Fruit fly (Drosophila melanogaster): ENCODE measurements around the gene mtSSB.
A peak's percentile ranks its signal among the peaks of the same experiment; 100 is the strongest.

Gene mtSSB

DNA sequence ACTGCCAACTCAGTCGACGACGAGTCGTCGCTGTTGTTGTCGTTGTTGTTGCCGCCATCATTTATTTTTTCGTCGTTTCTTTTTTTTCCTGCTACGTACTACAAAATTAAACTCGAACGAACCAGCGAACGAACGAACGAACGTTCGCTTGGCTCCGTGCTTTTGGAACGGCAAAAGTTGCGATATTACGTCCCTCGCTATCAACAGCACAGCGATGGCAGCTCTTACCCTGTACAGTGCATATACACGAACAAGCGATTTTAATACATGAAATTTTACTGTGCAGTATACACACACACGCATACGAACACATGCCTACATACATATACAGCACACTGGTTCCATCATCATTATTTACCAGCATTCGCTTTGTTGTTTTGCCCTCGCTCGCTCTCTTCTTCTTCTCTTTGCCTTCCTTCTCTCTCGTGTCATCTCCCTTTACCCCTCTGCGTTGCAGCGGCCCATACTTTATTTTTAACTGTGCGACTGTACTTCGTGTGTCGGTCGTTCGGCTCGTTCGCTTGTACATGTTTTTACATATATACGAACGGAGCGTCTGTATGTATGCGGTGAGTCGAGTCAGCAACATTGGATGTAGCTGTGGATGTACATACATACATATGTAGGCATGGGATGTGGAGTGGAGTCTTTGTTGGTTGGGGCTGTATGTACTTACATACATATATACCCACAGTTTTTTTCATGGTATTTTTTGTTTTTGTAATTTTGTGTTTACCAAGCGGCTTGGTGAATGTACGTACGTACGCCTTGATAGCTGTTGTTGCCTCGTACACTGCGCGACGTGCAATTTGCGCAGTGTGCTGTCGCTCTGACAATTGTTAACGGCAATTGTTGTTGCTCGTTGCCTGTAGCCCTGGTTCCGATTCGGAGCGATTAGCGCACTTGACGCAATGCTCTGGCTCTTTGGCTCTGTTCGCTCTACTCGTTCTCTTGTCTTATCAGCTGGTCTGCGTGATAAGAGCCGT lies 45.1 kb upstream of the mtSSB start (continued):
- TF ChIP-seq CG3838 (GFP tag; optimal IDR thresholded peaks at IDR 0.05) = peak; percentile 33

DNA sequence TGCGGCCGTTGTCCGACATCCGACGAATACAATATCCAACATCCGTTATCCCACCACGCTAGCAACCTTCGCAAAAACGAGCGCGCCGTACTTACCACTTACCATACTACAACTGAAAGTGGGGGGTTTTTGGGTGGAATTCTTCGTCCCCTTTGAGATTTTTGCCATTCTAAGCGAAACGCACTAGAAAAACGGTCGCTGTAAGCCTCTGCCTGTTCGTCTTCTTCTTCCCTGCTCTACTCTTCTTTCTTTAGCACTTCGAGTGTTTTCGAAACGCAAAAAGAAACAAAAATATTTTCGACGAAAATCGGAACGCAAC lies 44.4 kb upstream of the mtSSB start:
- TF ChIP-seq bcd (GFP tag; optimal IDR thresholded peaks at IDR 0.05) (peak; percentile 14), gfzf (GFP tag; optimal IDR thresholded peaks at IDR 0.05) (peak; percentile 31), otp (GFP tag; IDR thresholded peaks at IDR 0.05) (no peak), CG2678 (tag; optimal IDR thresholded peaks at IDR 0.05) (peak; percentile 8), gem (tag; optimal IDR thresholded peaks at IDR 0.05) (no peak), stwl (tag; optimal IDR thresholded peaks at IDR 0.05) (peak; percentile 84), CG32772 (GFP tag; IDR thresholded peaks at IDR 0.05) (no peak), nmo (GFP tag; optimal IDR thresholded peaks at IDR 0.05) (no peak), BEAF-32 (GFP tag; optimal IDR thresholded peaks at IDR 0.05) (no peak), bab2 (GFP tag; optimal IDR thresholded peaks at IDR 0.05) (no peak), pros (GFP tag; optimal IDR thresholded peaks at IDR 0.05) (no peak), sc (optimal IDR thresholded peaks at IDR 0.05) (no peak), sc (GFP tag; optimal IDR thresholded peaks at IDR 0.05) (no peak), CG8388 (GFP tag; optimal IDR thresholded peaks at IDR 0.05) (no peak), Kr (GFP tag; optimal IDR thresholded peaks at IDR 0.05) (no peak), gcm (GFP tag; optimal IDR thresholded peaks at IDR 0.05) (no peak), CG2889 (GFP tag; IDR thresholded peaks at IDR 0.05) (no peak), CG6254 (GFP tag; optimal IDR thresholded peaks at IDR 0.05) (no peak), danr (GFP tag; IDR thresholded peaks at IDR 0.05) (no peak), sd (tag; optimal IDR thresholded peaks at IDR 0.05) (peak; percentile 69), Lim3 (GFP tag; IDR thresholded peaks at IDR 0.05) (no peak), NfI (GFP tag; optimal IDR thresholded peaks at IDR 0.05) (no peak), CG6272 (GFP tag; IDR thresholded peaks at IDR 0.05) (no peak), cas (GFP tag; IDR thresholded peaks at IDR 0.05) (no peak), exex (tag; optimal IDR thresholded peaks at IDR 0.05) (no peak), Hr39 (optimal IDR thresholded peaks at IDR 0.05) (no peak), CG10147 (GFP tag; optimal IDR thresholded peaks at IDR 0.05) (peak; percentile 53), fd3F (GFP tag; optimal IDR thresholded peaks at IDR 0.05) (no peak), ewg (GFP tag; optimal IDR thresholded peaks at IDR 0.05) (no peak), Abd-B (GFP tag; optimal IDR thresholded peaks at IDR 0.05) (no peak), CG17829 (tag; optimal IDR thresholded peaks at IDR 0.05) (no peak), CG13894 (tag; optimal IDR thresholded peaks at IDR 0.05) (peak; percentile 39), CG8290 (GFP tag; optimal IDR thresholded peaks at IDR 0.05) (no peak), CG8290 (tag; optimal IDR thresholded peaks at IDR 0.05) (peak in 1 of 2 experiments; percentile 73), E2f2 (GFP tag; IDR thresholded peaks at IDR 0.05) (no peak), maf-S (GFP tag; optimal IDR thresholded peaks at IDR 0.05) (no peak), D19A (tag; optimal IDR thresholded peaks at IDR 0.05) (no peak), Side (GFP tag; optimal IDR thresholded peaks at IDR 0.05) (no peak), GATAe (GFP tag; conservative IDR thresholded peaks at IDR 0.05) (no peak), HLH54F (GFP tag; optimal IDR thresholded peaks at IDR 0.05) (peak; percentile 10), Dp (GFP tag; optimal IDR thresholded peaks at IDR 0.05) (peak; percentile 46), Deaf1 (tag; optimal IDR thresholded peaks at IDR 0.05) (no peak), CG31388 (GFP tag; optimal IDR thresholded peaks at IDR 0.05) (no peak), CG1233 (GFP tag; optimal IDR thresholded peaks at IDR 0.05) (no peak), CG4404 (GFP tag; IDR thresholded peaks at IDR 0.05) (no peak), ci (GFP tag; IDR thresholded peaks at IDR 0.05) (no peak), ftz-f1 (GFP tag; optimal IDR thresholded peaks at IDR 0.05) (peak; percentile 17), trh (GFP tag; optimal IDR thresholded peaks at IDR 0.05) (no peak)

Data from whole organism, embryonic.